Worm (Caenorhabditis elegans): ENCODE results near the gene grl-20.

- TF ChIP-seq dao-5 (tag; optimal IDR thresholded peaks at IDR 0.05): no peak
- TF ChIP-seq him-1 (tag; optimal IDR thresholded peaks at IDR 0.05): no peak
Observed at ce11 chrIV:2128761-2129160, at the start of gene grl-20.
